Fruit fly (Drosophila melanogaster) whole organism: Measurements from ENCODE around the gene CG5662.

Experiments used
- CG8478 ChIP-seq: fragments of >200 bp; optimal IDR thresholded peaks from 2 replicates; lab custom pipeline; 2018; ENCODE audit warnings: inconsistent platforms
- Dll ChIP-seq: fragments of >200 bp; optimal IDR thresholded peaks from 2 replicates; lab custom pipeline; 2017
- EcR ChIP-seq, 2 experiments: fragments of >200 bp; optimal IDR thresholded peaks; 2 replicates each; lab custom pipeline; 2017; ENCODE audit warnings: missing biosample characterization in 2 of 2, missing genetic modification characterization in 2 of 2, missing genetic modification reagents in 2 of 2
- pan ChIP-seq: fragments of >200 bp; optimal IDR thresholded peaks from 2 replicates; lab custom pipeline; 2017
- psq ChIP-seq: fragments of >200 bp; optimal IDR thresholded peaks from 2 replicates; lab custom pipeline; 2017
- usp ChIP-seq: fragments of >200 bp; optimal IDR thresholded peaks from 2 replicates; lab custom pipeline; 2017; ENCODE audit warnings: missing biosample characterization, missing genetic modification characterization, mixed read lengths

dm6 chrX:15199845-15200432 is 10.2 kb upstream of the CG5662 start:
- TF ChIP-seq Dll (lab: Kevin White, UChicago) (no peak), usp (GFP tag; lab: Kevin White, UChicago) (no peak), pan (lab: Kevin White, UChicago) (no peak), CG8478 (lab: Kevin White, UChicago) (no peak), psq (lab: Kevin White, UChicago) (no peak), EcR (GFP tag; optimal IDR thresholded peaks at IDR 0.05; lab: Kevin White, UChicago) (no peak)
